Worm (Caenorhabditis elegans) whole organism, young adult: ENCODE data around the gene W02A2.8.

Source experiments
- B0336.3 ChIP-seq: fragments of 200-800 bp; sonication (Bioruptor generic); IDR thresholded peaks from 2 replicates; pipeline ENCODE4 v1.3.6; 2022; ENCODE audit warnings: missing genetic modification characterization, missing compliant biosample characterization
- Y56A3A.18 ChIP-seq: fragments of 200-800 bp; sonication (Bioruptor generic); IDR thresholded peaks from 2 replicates; pipeline ENCODE4 v1.3.6; 2022; ENCODE audit warnings: missing genetic modification reagents, missing genetic modification characterization, missing compliant biosample characterization
- Y95B8A.8 ChIP-seq: fragments of 200-800 bp; sonication (Bioruptor generic); IDR thresholded peaks from 2 replicates; pipeline ENCODE4 v1.3.6; 2022; ENCODE audit warnings: missing genetic modification reagents, missing genetic modification characterization, missing compliant biosample characterization
- ama-1 ChIP-seq, 3 experiments: fragments of 150-350 bp in 1 of 3; sonication (generic microtip) in 2 of 3; optimal IDR thresholded peaks; 2 replicates each; lab custom pipeline; 2014 to 2018; ENCODE audit warnings: missing biosample characterization in 2 of 3, missing genetic modification characterization in 2 of 3, missing genetic modification reagents in 2 of 3
- egl-18 ChIP-seq: fragments of 200-800 bp; sonication (Bioruptor generic); IDR thresholded peaks from 2 replicates; pipeline ENCODE4 v1.3.6; 2022; ENCODE audit warnings: missing genetic modification reagents, missing genetic modification characterization, missing compliant biosample characterization
- hmg-1.2 ChIP-seq: fragments of 200-800 bp; sonication (Bioruptor generic); IDR thresholded peaks from 2 replicates; pipeline ENCODE4 v1.3.6; 2022; ENCODE audit warnings: missing genetic modification reagents, missing genetic modification characterization, missing compliant biosample characterization
- lin-54 ChIP-seq: fragments of 200-800 bp; sonication (Bioruptor generic); optimal IDR thresholded peaks from 2 replicates; lab custom pipeline; 2018; ENCODE audit warnings: mild to moderate bottlenecking, missing genetic modification characterization, missing compliant biosample characterization
- mel-28 ChIP-seq: sonication (generic microtip); optimal IDR thresholded peaks from 2 replicates; lab custom pipeline; 2016; ENCODE audit warnings: borderline replicate concordance, mild to moderate bottlenecking, missing genetic modification characterization, missing compliant biosample characterization
- zim-3 ChIP-seq: sonication (generic microtip); optimal IDR thresholded peaks from 2 replicates; lab custom pipeline; 2017; ENCODE audit warnings: mild to moderate bottlenecking, missing genetic modification characterization, moderate library complexity, missing compliant biosample characterization

ce11 chrIV:13346078-13346477, 12.3 kb downstream of the W02A2.8 start:
- TF ChIP-seq ama-1 (optimal IDR thresholded peaks at IDR 0.05; lab: Kevin White, UChicago), result no peak
- TF ChIP-seq ama-1 (GFP tag; optimal IDR thresholded peaks at IDR 0.05; lab: Kevin White, UChicago), result no peak
- no peak for TF ChIP-seq B0336.3 (GFP tag; lab: Robert Waterston, UW)
- TF ChIP-seq Y95B8A.8, result no peak
- TF ChIP-seq Y56A3A.18 (GFP tag; lab: Robert Waterston, UW), result no peak
- no peak for TF ChIP-seq mel-28 (tag; lab: Kevin White, UChicago)
- no peak for TF ChIP-seq hmg-1.2 (GFP tag; lab: Robert Waterston, UW)
- TF ChIP-seq lin-54 (GFP tag; lab: Kevin White, UChicago), result no peak
- no peak for TF ChIP-seq zim-3 (tag; lab: Kevin White, UChicago)
- no peak for TF ChIP-seq egl-18 (GFP tag; lab: Robert Waterston, UW)
